Worm (Caenorhabditis elegans) whole organism, early embryonic: ENCODE measurements around the gene cyn-9.

Experiments used
- ama-1 ChIP-seq: fragments of 150-350 bp; optimal IDR thresholded peaks from 2 replicates; lab custom pipeline; 2014
- pes-1 ChIP-seq: fragments of 200-800 bp; sonication (Bioruptor generic); IDR thresholded peaks from 2 replicates; pipeline ENCODE4 v1.3.6; 2022; ENCODE audit warnings: missing genetic modification reagents, missing genetic modification characterization, missing compliant biosample characterization

- TF ChIP-seq ama-1 (lab: Kevin White, UChicago), result no peak
- no peak for TF ChIP-seq pes-1 (GFP tag; lab: Robert Waterston, UW)
Measured at ce11 chrIII:3719564-3719963, 20.1 kb upstream of the cyn-9 start, which contains the start of gene C14B1.8.
